Fruit fly (Drosophila melanogaster): Measurements from ENCODE around the gene CG4619.
A peak's percentile ranks its signal among the peaks of the same experiment; 100 is the strongest.

Gene CG4619

DNA sequence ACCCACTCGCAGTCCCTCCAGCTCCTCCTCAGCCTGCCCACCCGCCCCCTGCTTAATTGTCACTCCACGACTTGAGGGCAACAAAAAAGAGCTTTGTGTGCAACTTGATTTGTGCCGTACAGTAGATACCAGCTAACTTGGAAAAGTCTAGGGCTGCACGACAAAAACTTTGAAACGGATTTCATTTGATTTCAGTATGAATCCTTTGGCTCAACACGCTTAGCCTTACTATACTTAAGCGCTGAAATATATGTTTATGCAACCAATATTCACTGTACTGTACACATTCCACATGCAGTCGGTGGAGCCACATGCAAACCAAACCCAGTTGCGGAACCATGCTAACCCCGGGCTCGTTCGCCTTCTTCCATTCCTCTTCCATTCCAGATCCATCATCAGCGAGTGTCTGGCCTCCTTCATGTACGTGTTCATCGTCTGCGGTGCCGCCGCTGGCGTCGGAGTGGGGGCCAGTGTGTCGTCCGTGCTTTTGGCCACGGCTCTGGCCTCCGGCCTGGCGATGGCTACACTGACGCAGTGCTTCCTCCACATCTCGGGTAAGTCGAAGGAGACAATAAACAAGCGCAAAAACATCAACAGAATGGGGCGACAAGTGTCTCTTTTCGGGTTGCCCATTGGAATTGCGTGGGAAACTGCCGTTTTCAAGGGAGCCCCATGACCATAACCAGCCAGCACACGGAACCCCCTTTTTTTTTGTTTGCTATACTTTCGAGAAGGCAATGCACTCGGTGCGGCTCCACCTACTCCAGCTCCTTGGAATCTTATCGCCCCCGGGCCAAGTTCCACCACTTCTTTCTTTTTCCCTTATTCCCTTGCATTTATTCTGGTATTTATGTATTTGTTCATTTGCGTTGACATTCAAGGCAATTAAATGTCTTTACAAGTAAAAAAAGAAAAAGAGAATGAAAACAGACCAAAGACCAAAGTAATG lies 48.0 kb downstream of the CG4619 start (continued):
- peak; percentile 82 for TF ChIP-seq sisA (GFP tag; IDR thresholded peaks at IDR 0.05)
- TF ChIP-seq CG12299 (tag; optimal IDR thresholded peaks at IDR 0.05): no peak
- no peak for TF ChIP-seq CG15011 (GFP tag; optimal IDR thresholded peaks at IDR 0.05)
- peak; percentile 40 for TF ChIP-seq CG8359 (GFP tag; optimal IDR thresholded peaks at IDR 0.05; ENCODE audit: borderline replicate concordance)
- no peak for TF ChIP-seq Poxn (GFP tag; IDR thresholded peaks at IDR 0.05)
- TF ChIP-seq ERR (GFP tag; optimal IDR thresholded peaks at IDR 0.05): no peak
- peak; percentile 67 for TF ChIP-seq Rx (GFP tag; IDR thresholded peaks at IDR 0.05)
- no peak for TF ChIP-seq fd102C (GFP tag; optimal IDR thresholded peaks at IDR 0.05)
- no peak for TF ChIP-seq D (optimal IDR thresholded peaks at IDR 0.05)
- peak; percentile 67 for TF ChIP-seq D (GFP tag; optimal IDR thresholded peaks at IDR 0.05)
- TF ChIP-seq Gsc (GFP tag; IDR thresholded peaks at IDR 0.05): no peak
- no peak for TF ChIP-seq Nf-YC (tag; optimal IDR thresholded peaks at IDR 0.05)
- TF ChIP-seq CG4707 (GFP tag; optimal IDR thresholded peaks at IDR 0.05): no peak
- peak; percentile 41 for TF ChIP-seq Chrac-16 (GFP tag; optimal IDR thresholded peaks at IDR 0.05)
- no peak for TF ChIP-seq CG12769 (tag; optimal IDR thresholded peaks at IDR 0.05)
- no peak for TF ChIP-seq Side (GFP tag; optimal IDR thresholded peaks at IDR 0.05)
- TF ChIP-seq usp (GFP tag; optimal IDR thresholded peaks at IDR 0.05): no peak
- TF ChIP-seq fd64A (GFP tag; optimal IDR thresholded peaks at IDR 0.05): peak; percentile 39
- no peak for TF ChIP-seq emc (GFP tag; optimal IDR thresholded peaks at IDR 0.05)
- TF ChIP-seq Dll (GFP tag; IDR thresholded peaks at IDR 0.05; ENCODE audit: partially characterized antibody): no peak
- peak; percentile 83 for TF ChIP-seq CG1603 (tag; optimal IDR thresholded peaks at IDR 0.05)
- no peak for TF ChIP-seq gfzf (GFP tag; optimal IDR thresholded peaks at IDR 0.05)
- TF ChIP-seq CG6813 (GFP tag; optimal IDR thresholded peaks at IDR 0.05): peak; percentile 55
- no peak for TF ChIP-seq E2f2 (GFP tag; IDR thresholded peaks at IDR 0.05)
- TF ChIP-seq gsb-n (tag; optimal IDR thresholded peaks at IDR 0.05): peak; percentile 16
- TF ChIP-seq CoRest (tag; optimal IDR thresholded peaks at IDR 0.05): no peak
- peak; percentile 13 for TF ChIP-seq HHEX (GFP tag; optimal IDR thresholded peaks at IDR 0.05)
- TF ChIP-seq caup (GFP tag; optimal IDR thresholded peaks at IDR 0.05; ENCODE audit: severe bottlenecking): no peak
- TF ChIP-seq Optix (GFP tag; IDR thresholded peaks at IDR 0.05): peak; percentile 76; the same call in 2 of the 3 replicates
- TF ChIP-seq CG10979 (tag; optimal IDR thresholded peaks at IDR 0.05): peak; percentile 77
- TF ChIP-seq cwo (GFP tag; optimal IDR thresholded peaks at IDR 0.05): no peak
- no peak for TF ChIP-seq CG10274 (GFP tag; optimal IDR thresholded peaks at IDR 0.05)
- no peak for TF ChIP-seq CG10565 (GFP tag; optimal IDR thresholded peaks at IDR 0.05)
- no peak for TF ChIP-seq gcm (GFP tag; optimal IDR thresholded peaks at IDR 0.05)
- no peak for TF ChIP-seq CG8290 (GFP tag; optimal IDR thresholded peaks at IDR 0.05)
- no peak for TF ChIP-seq CG8290 (tag; optimal IDR thresholded peaks at IDR 0.05)
- TF ChIP-seq CG4854 (GFP tag; optimal IDR thresholded peaks at IDR 0.05): no peak
- no peak for TF ChIP-seq YL-1 (GFP tag; optimal IDR thresholded peaks at IDR 0.05)
- no peak for TF ChIP-seq disco-r (GFP tag; optimal IDR thresholded peaks at IDR 0.05)
- TF ChIP-seq CG17359 (tag; optimal IDR thresholded peaks at IDR 0.05): peak; percentile 72
- no peak for TF ChIP-seq Adf1 (GFP tag; IDR thresholded peaks at IDR 0.05)
- no peak for TF ChIP-seq kay (GFP tag; optimal IDR thresholded peaks at IDR 0.05)
- TF ChIP-seq ftz-f1 (GFP tag; optimal IDR thresholded peaks at IDR 0.05): no peak
- TF ChIP-seq CG6272 (GFP tag; IDR thresholded peaks at IDR 0.05): peak; percentile 33; the same call in 1 of the 2 replicates
- no peak; the same call in 1 of the 2 replicates for TF ChIP-seq CG32767 (GFP tag; IDR thresholded peaks at IDR 0.05)
- TF ChIP-seq CG17186 (GFP tag; optimal IDR thresholded peaks at IDR 0.05): no peak
- TF ChIP-seq CG6175 (GFP tag; IDR thresholded peaks at IDR 0.05): no peak
- no peak for TF ChIP-seq inv (GFP tag; IDR thresholded peaks at IDR 0.05; ENCODE audit: partially characterized antibody)
- peak; percentile 36 for TF ChIP-seq CG10267 (tag; optimal IDR thresholded peaks at IDR 0.05)
